Worm (Caenorhabditis elegans) whole organism, mixed stage, embryonic: ENCODE data around the gene glb-25.

ENCODE experiments used
- blmp-1 ChIP-seq: fragments of 150-350 bp; optimal IDR thresholded peaks from 2 replicates; lab custom pipeline; 2014; ENCODE audit warnings: missing biosample characterization, missing genetic modification characterization
- lsy-2 ChIP-seq: fragments of 150-350 bp; optimal IDR thresholded peaks from 2 replicates; lab custom pipeline; 2014; ENCODE audit warnings: missing biosample characterization, missing genetic modification characterization

- TF ChIP-seq lsy-2 (tag; lab: Kevin White, UChicago) (no peak), blmp-1 (tag; lab: Kevin White, UChicago) (no peak)
Measured at ce11 chrV:1999531-2000094, 61.5 kb downstream of the glb-25 start, which contains the start of gene alh-5.
